Worm (Caenorhabditis elegans): ENCODE measurements around the gene pst-2.

pst-2 gene

ce11 chrIII:5714230-5714983, 34.2 kb downstream of the pst-2 start, which contains the start of gene arf-1:
arf-1 (plus strand) TSS chrIII:5714886.
- TF ChIP-seq atf-7 (tag; optimal IDR thresholded peaks at IDR 0.05) (no peak), madf-6 (GFP tag; IDR thresholded peaks at IDR 0.05) (no peak), B0336.3 (GFP tag; IDR thresholded peaks at IDR 0.05) (peak; percentile 84), ama-1 (optimal IDR thresholded peaks at IDR 0.05) (peak; percentile 11), ama-1 (GFP tag; optimal IDR thresholded peaks at IDR 0.05) (peak in 1 of 2 experiments; percentile 84), aptf-3 (GFP tag; IDR thresholded peaks at IDR 0.05) (no peak), tlf-1 (GFP tag; optimal IDR thresholded peaks at IDR 0.05) (peak; percentile 30), egl-44 (GFP tag; IDR thresholded peaks at IDR 0.05) (no peak)

DNA sequence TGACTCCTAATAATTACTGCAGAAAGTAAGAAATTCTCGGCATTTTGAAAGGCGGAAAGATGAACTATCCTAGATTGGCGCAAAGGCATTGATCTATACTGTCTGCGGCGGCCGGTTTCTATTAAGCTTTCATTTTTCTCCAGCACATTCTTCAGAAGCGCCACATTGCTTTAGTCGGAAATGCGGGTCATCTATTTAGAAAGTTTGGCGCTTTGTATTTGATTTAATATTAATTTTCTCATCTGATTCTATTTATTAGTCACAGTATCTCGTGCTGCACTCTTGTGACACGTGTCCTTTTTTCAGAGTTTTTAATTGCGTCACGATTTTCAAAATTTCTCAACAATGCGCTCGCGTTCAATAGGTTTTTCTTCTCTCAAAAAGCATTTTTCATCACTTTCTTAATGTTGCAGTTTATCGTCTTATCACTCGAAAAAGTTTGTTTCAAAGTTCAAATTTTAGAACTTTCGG, 34.8 kb downstream of the pst-2 start:
- TF ChIP-seq Y56A3A.18 (GFP tag; IDR thresholded peaks at IDR 0.05) (0 out of 2 replicates have a peak, but pooled peaks have one; percentile 23), nfyb-1 (GFP tag; IDR thresholded peaks at IDR 0.05) (0 out of 2 replicates have a peak, but pooled peaks have one; percentile 11), xnd-1 (tag; optimal IDR thresholded peaks at IDR 0.05) (no peak), efl-1 (GFP tag; optimal IDR thresholded peaks at IDR 0.05) (peak; percentile 1), snpc-3.4 (tag; optimal IDR thresholded peaks at IDR 0.05) (peak; percentile 50), madf-3 (GFP tag; IDR thresholded peaks at IDR 0.05) (0 out of 2 replicates have a peak, but pooled peaks have one; percentile 47), ztf-3 (GFP tag; optimal IDR thresholded peaks at IDR 0.05) (no peak), sptf-2 (GFP tag; optimal IDR thresholded peaks at IDR 0.05) (no peak), Y53G8AR.9 (GFP tag; conservative IDR thresholded peaks at IDR 0.05) (peak; percentile 64; the same call in 1 of the 2 replicates), B0035.1 (tag; optimal IDR thresholded peaks at IDR 0.05) (no peak), B0336.3 (GFP tag; IDR thresholded peaks at IDR 0.05) (peak; percentile 50; the same call in 1 of the 2 replicates), let-607 (tag; optimal IDR thresholded peaks at IDR 0.05) (peak in 1 of 2 experiments; percentile 90)

DNA sequence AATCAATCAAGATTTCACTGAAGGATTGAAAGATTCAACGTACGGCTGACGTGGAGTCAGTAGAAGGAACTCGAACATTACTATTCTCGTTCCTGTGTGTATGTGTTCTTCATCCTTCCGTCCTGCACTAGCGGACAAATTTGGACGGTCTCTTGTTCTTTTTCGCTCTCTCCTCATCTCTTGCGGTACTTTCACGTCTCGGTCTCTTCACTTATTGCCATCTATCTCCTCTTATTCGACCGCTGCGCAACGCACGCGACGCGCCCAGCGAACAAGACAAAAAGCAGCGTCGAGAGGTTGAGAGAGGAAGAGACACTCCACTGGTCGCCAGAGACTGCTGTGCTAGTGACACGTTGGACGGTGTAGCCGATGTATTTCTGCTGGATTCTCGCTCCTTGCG, 35.2 kb downstream of the pst-2 start:
- no peak for TF ChIP-seq madf-8 (GFP tag; conservative IDR thresholded peaks at IDR 0.05)
- TF ChIP-seq die-1 (tag; optimal IDR thresholded peaks at IDR 0.05) = no peak
- no peak for TF ChIP-seq attf-3 (GFP tag; conservative IDR thresholded peaks at IDR 0.05)
- TF ChIP-seq F33H1.4 (GFP tag; IDR thresholded peaks at IDR 0.05) = no peak
- TF ChIP-seq aptf-2 (GFP tag; conservative IDR thresholded peaks at IDR 0.05) = no peak
- TF ChIP-seq Y53G8AR.9 (GFP tag; conservative IDR thresholded peaks at IDR 0.05) = no peak
- TF ChIP-seq lin-54 (GFP tag; optimal IDR thresholded peaks at IDR 0.05) = peak; percentile 1
- TF ChIP-seq ceh-40 (GFP tag; IDR thresholded peaks at IDR 0.05) = no peak
- no peak for TF ChIP-seq cebp-2 (GFP tag; IDR thresholded peaks at IDR 0.05)
- TF ChIP-seq ZK185.1 (tag; optimal IDR thresholded peaks at IDR 0.05; ENCODE audit: poor library complexity, severe bottlenecking) = peak; percentile 41
- TF ChIP-seq pbrm-1 (GFP tag; IDR thresholded peaks at IDR 0.05) = peak; percentile 44
- TF ChIP-seq mel-28 (tag; optimal IDR thresholded peaks at IDR 0.05; ENCODE audit: borderline replicate concordance) = no peak
- no peak for TF ChIP-seq lsy-27 (tag; optimal IDR thresholded peaks at IDR 0.05; ENCODE audit: borderline replicate concordance, insufficient read depth)
- TF ChIP-seq madf-10 (tag; optimal IDR thresholded peaks at IDR 0.05) = peak; percentile 69
- no peak for TF ChIP-seq dpl-1 (GFP tag; optimal IDR thresholded peaks at IDR 0.05)
- no peak for TF ChIP-seq atf-7 (tag; optimal IDR thresholded peaks at IDR 0.05)
- 0 out of 2 replicates have a peak, but pooled peaks have one; percentile 41 for TF ChIP-seq hsf-1 (GFP tag; IDR thresholded peaks at IDR 0.05)
- TF ChIP-seq rec-8 (tag; optimal IDR thresholded peaks at IDR 0.05) = no peak
- no peak for TF ChIP-seq ekl-4 (GFP tag; IDR thresholded peaks at IDR 0.05)
- TF ChIP-seq Y67H2A.10 (GFP tag; conservative IDR thresholded peaks at IDR 0.05) = no peak
- no peak for TF ChIP-seq T07F8.4 (tag; optimal IDR thresholded peaks at IDR 0.05)
- TF ChIP-seq madf-6 (GFP tag; IDR thresholded peaks at IDR 0.05) = no peak; the same call in 1 of the 2 replicates
- TF ChIP-seq lin-26 (GFP tag; IDR thresholded peaks at IDR 0.05) = 0 out of 2 replicates have a peak, but pooled peaks have one; percentile 15
- no peak for TF ChIP-seq B0035.1 (tag; optimal IDR thresholded peaks at IDR 0.05)
- peak; percentile 79 for TF ChIP-seq nhr-80 (tag; optimal IDR thresholded peaks at IDR 0.05)
- no peak for TF ChIP-seq ama-1 (optimal IDR thresholded peaks at IDR 0.05)
- no peak for TF ChIP-seq ama-1 (GFP tag; optimal IDR thresholded peaks at IDR 0.05)
- TF ChIP-seq repo-1 (tag; optimal IDR thresholded peaks at IDR 0.05) = no peak
- TF ChIP-seq bed-2 (GFP tag; IDR thresholded peaks at IDR 0.05) = no peak
- no peak for TF ChIP-seq nfya-2 (GFP tag; IDR thresholded peaks at IDR 0.05)
